Worm (Caenorhabditis elegans) whole organism, young adult: ENCODE data around the gene R06F6.12.

Source experiments
- B0336.3 ChIP-seq: fragments of 200-800 bp; sonication (Bioruptor generic); IDR thresholded peaks from 2 replicates; pipeline ENCODE4 v1.3.6; 2022; ENCODE audit warnings: missing genetic modification characterization, missing compliant biosample characterization
- C06A6.2 ChIP-seq: fragments of 200-800 bp; sonication (Bioruptor generic); conservative IDR thresholded peaks from 2 replicates; pipeline ENCODE4 v1.3.6; 2022; ENCODE audit warnings: missing genetic modification characterization, missing compliant biosample characterization
- F10E7.11 ChIP-seq: sonication (generic microtip); optimal IDR thresholded peaks from 2 replicates; lab custom pipeline; 2017; ENCODE audit warnings: mild to moderate bottlenecking, missing genetic modification characterization, moderate library complexity, missing compliant biosample characterization
- F33H1.4 ChIP-seq: fragments of 200-800 bp; sonication (Bioruptor generic); IDR thresholded peaks from 2 replicates; pipeline ENCODE4 v1.3.6; 2022; ENCODE audit warnings: missing genetic modification reagents, missing genetic modification characterization, missing compliant biosample characterization
- T26A5.8 ChIP-seq: sonication (generic microtip); optimal IDR thresholded peaks from 2 replicates; lab custom pipeline; 2016; ENCODE audit warnings: missing genetic modification characterization, missing compliant biosample characterization
- Y53G8AR.9 ChIP-seq: fragments of 200-800 bp; sonication (Bioruptor generic); conservative IDR thresholded peaks from 2 replicates; pipeline ENCODE4 v1.3.6; 2022; ENCODE audit warnings: missing genetic modification reagents, missing genetic modification characterization, missing compliant biosample characterization
- Y95B8A.8 ChIP-seq: fragments of 200-800 bp; sonication (Bioruptor generic); IDR thresholded peaks from 2 replicates; pipeline ENCODE4 v1.3.6; 2022; ENCODE audit warnings: missing genetic modification reagents, missing genetic modification characterization, missing compliant biosample characterization
- ama-1 ChIP-seq, 3 experiments: fragments of 150-350 bp in 1 of 3; sonication (generic microtip) in 2 of 3; optimal IDR thresholded peaks; 2 replicates each; lab custom pipeline; 2014 to 2018; ENCODE audit warnings: missing biosample characterization in 2 of 3, missing genetic modification characterization in 2 of 3, missing genetic modification reagents in 2 of 3
- atf-7 ChIP-seq: sonication (generic microtip); optimal IDR thresholded peaks from 2 replicates; lab custom pipeline; 2017; ENCODE audit warnings: mild to moderate bottlenecking, missing genetic modification characterization, missing compliant biosample characterization
- attf-3 ChIP-seq: fragments of 200-800 bp; sonication (Bioruptor generic); conservative IDR thresholded peaks from 2 replicates; pipeline ENCODE4 v1.3.6; 2022; ENCODE audit warnings: missing genetic modification reagents, missing genetic modification characterization, missing compliant biosample characterization
- bed-2 ChIP-seq: fragments of 200-800 bp; sonication (Bioruptor generic); IDR thresholded peaks from 2 replicates; pipeline ENCODE4 v1.3.6; 2022; ENCODE audit warnings: missing genetic modification reagents, missing genetic modification characterization, missing compliant biosample characterization
- cebp-1 ChIP-seq, 2 experiments: fragments of 200-800 bp in 1 of 2; sonication (Bioruptor generic) in 1 of 2; sonication (generic microtip) in 1 of 2; IDR thresholded peaks in 1 of 2; optimal IDR thresholded peaks in 1 of 2; 2 replicates each; pipeline versions ENCODE4 v1.3.6 to Lab custom; 2017 to 2022; ENCODE audit warnings: missing compliant biosample characterization in 2 of 2, missing genetic modification characterization in 2 of 2, mild to moderate bottlenecking in 1 of 2, missing genetic modification reagents in 1 of 2, moderate library complexity in 1 of 2
- chd-7 ChIP-seq: sonication (generic microtip); optimal IDR thresholded peaks from 2 replicates; lab custom pipeline; 2016; ENCODE audit warnings: mild to moderate bottlenecking, missing genetic modification characterization, moderate library complexity, missing compliant biosample characterization
- die-1 ChIP-seq: sonication (generic microtip); optimal IDR thresholded peaks from 2 replicates; lab custom pipeline; 2016; ENCODE audit warnings: missing genotype, mild to moderate bottlenecking, missing genetic modification characterization, missing compliant biosample characterization
- dox-1 ChIP-seq: fragments of 200-800 bp; sonication (Bioruptor generic); IDR thresholded peaks from 2 replicates; pipeline ENCODE4 v1.3.6; 2022; ENCODE audit warnings: missing genetic modification reagents, missing genetic modification characterization, missing compliant biosample characterization
- egl-18 ChIP-seq: fragments of 200-800 bp; sonication (Bioruptor generic); IDR thresholded peaks from 2 replicates; pipeline ENCODE4 v1.3.6; 2022; ENCODE audit warnings: missing genetic modification reagents, missing genetic modification characterization, missing compliant biosample characterization
- egl-44 ChIP-seq: fragments of 200-800 bp; sonication (Bioruptor generic); IDR thresholded peaks from 2 replicates; pipeline ENCODE4 v1.3.6; 2022; ENCODE audit warnings: missing genetic modification reagents, missing genetic modification characterization, missing compliant biosample characterization
- ekl-4 ChIP-seq: fragments of 200-800 bp; sonication (Bioruptor generic); IDR thresholded peaks from 2 replicates; pipeline ENCODE4 v1.3.6; 2022; ENCODE audit warnings: missing genetic modification reagents, missing genetic modification characterization, missing compliant biosample characterization
- ets-4 ChIP-seq: fragments of 200-800 bp; sonication (Bioruptor generic); optimal IDR thresholded peaks from 2 replicates; lab custom pipeline; 2018; ENCODE audit warnings: mild to moderate bottlenecking, missing genetic modification characterization, missing compliant biosample characterization
- hlh-12 ChIP-seq: sonication (generic microtip); optimal IDR thresholded peaks from 2 replicates; lab custom pipeline; 2016; ENCODE audit warnings: missing genetic modification characterization, missing compliant biosample characterization
- hmg-1.2 ChIP-seq: fragments of 200-800 bp; sonication (Bioruptor generic); IDR thresholded peaks from 2 replicates; pipeline ENCODE4 v1.3.6; 2022; ENCODE audit warnings: missing genetic modification reagents, missing genetic modification characterization, missing compliant biosample characterization
- hsf-1 ChIP-seq: fragments of 200-800 bp; sonication (Bioruptor generic); IDR thresholded peaks from 2 replicates; pipeline ENCODE4 v1.3.6; 2022; ENCODE audit warnings: missing genetic modification reagents, missing genetic modification characterization, missing compliant biosample characterization
- let-526 ChIP-seq: fragments of 200-800 bp; sonication (Bioruptor generic); IDR thresholded peaks from 2 replicates; pipeline ENCODE4 v1.3.6; 2022; ENCODE audit warnings: missing genetic modification reagents, missing genetic modification characterization, missing compliant biosample characterization
- let-607 ChIP-seq, 2 experiments: fragments of 200-800 bp in 1 of 2; sonication (Bioruptor generic) in 1 of 2; sonication (generic microtip) in 1 of 2; optimal IDR thresholded peaks; 2 replicates each; lab custom pipeline; 2016 to 2018; ENCODE audit warnings: mild to moderate bottlenecking in 2 of 2, missing compliant biosample characterization in 2 of 2, missing genetic modification characterization in 2 of 2, moderate library complexity in 2 of 2, missing genotype in 1 of 2
- lin-40 ChIP-seq: sonication (generic microtip); optimal IDR thresholded peaks from 2 replicates; lab custom pipeline; 2016; ENCODE audit warnings: missing genetic modification characterization, mild to moderate bottlenecking, missing compliant biosample characterization, missing genotype, missing genetic modification reagents
- lin-54 ChIP-seq: fragments of 200-800 bp; sonication (Bioruptor generic); optimal IDR thresholded peaks from 2 replicates; lab custom pipeline; 2018; ENCODE audit warnings: mild to moderate bottlenecking, missing genetic modification characterization, missing compliant biosample characterization
- lsl-1 ChIP-seq: fragments of 200-800 bp; sonication (Bioruptor generic); optimal IDR thresholded peaks from 2 replicates; lab custom pipeline; 2018; ENCODE audit warnings: mild to moderate bottlenecking, missing genetic modification characterization, moderate library complexity, missing compliant biosample characterization
- madf-10 ChIP-seq: sonication (generic microtip); optimal IDR thresholded peaks from 2 replicates; lab custom pipeline; 2016; ENCODE audit warnings: mild to moderate bottlenecking, missing genetic modification characterization, missing compliant biosample characterization
- madf-6 ChIP-seq: fragments of 200-800 bp; sonication (Bioruptor generic); IDR thresholded peaks from 2 replicates; pipeline ENCODE4 v1.3.6; 2022; ENCODE audit warnings: missing genetic modification reagents, missing genetic modification characterization, missing compliant biosample characterization
- mes-4 ChIP-seq: sonication (generic microtip); optimal IDR thresholded peaks from 2 replicates; lab custom pipeline; 2016; ENCODE audit warnings: missing genotype, missing genetic modification characterization, missing compliant biosample characterization
- nfya-1 ChIP-seq: sonication (generic microtip); optimal IDR thresholded peaks from 2 replicates; lab custom pipeline; 2017; ENCODE audit warnings: antibody characterized with exemption, missing compliant biosample characterization, missing genetic modification characterization, borderline replicate concordance; ENCODE audit not compliant: insufficient read depth
- nhr-120 ChIP-seq: fragments of 200-800 bp; sonication (Bioruptor generic); IDR thresholded peaks from 2 replicates; pipeline ENCODE4 v1.3.6; 2022; ENCODE audit warnings: missing genetic modification characterization, missing compliant biosample characterization
- nhr-80 ChIP-seq: sonication (generic microtip); optimal IDR thresholded peaks from 2 replicates; lab custom pipeline; 2016; ENCODE audit warnings: missing genetic modification characterization, missing compliant biosample characterization
- pbrm-1 ChIP-seq: fragments of 200-800 bp; sonication (Bioruptor generic); IDR thresholded peaks from 2 replicates; pipeline ENCODE4 v1.3.6; 2022; ENCODE audit warnings: missing genetic modification reagents, missing genetic modification characterization, missing compliant biosample characterization
- rec-8 ChIP-seq, 2 experiments: sonication (generic microtip); optimal IDR thresholded peaks; 2 replicates each; lab custom pipeline; 2016; ENCODE audit warnings: mild to moderate bottlenecking in 2 of 2, missing genetic modification characterization in 2 of 2, missing genetic modification reagents in 2 of 2, missing genotype in 2 of 2, missing biosample characterization in 1 of 2, missing compliant biosample characterization in 1 of 2, moderate library complexity in 1 of 2
- snpc-3.4 ChIP-seq: sonication (generic microtip); optimal IDR thresholded peaks from 2 replicates; lab custom pipeline; 2017; ENCODE audit warnings: missing genetic modification characterization, mild to moderate bottlenecking, missing compliant biosample characterization, antibody characterized with exemption, moderate library complexity, missing genotype, missing genetic modification reagents
- somi-1 ChIP-seq: fragments of 200-800 bp; sonication (Bioruptor generic); optimal IDR thresholded peaks from 2 replicates; lab custom pipeline; 2018; ENCODE audit warnings: mild to moderate bottlenecking, missing genetic modification characterization, missing compliant biosample characterization
- tbp1 ChIP-seq: fragments of 200-800 bp; sonication (Bioruptor generic); optimal IDR thresholded peaks from 2 replicates; lab custom pipeline; 2018; ENCODE audit warnings: mild to moderate bottlenecking, missing genetic modification characterization, missing compliant biosample characterization
- unc-130 ChIP-seq: sonication (generic microtip); optimal IDR thresholded peaks from 2 replicates; lab custom pipeline; 2016; ENCODE audit warnings: missing genetic modification reagents, missing genetic modification characterization, missing compliant biosample characterization
- xnd-1 ChIP-seq: sonication (generic microtip); optimal IDR thresholded peaks from 2 replicates; lab custom pipeline; 2016; ENCODE audit warnings: missing genotype, missing genetic modification reagents, missing genetic modification characterization, missing compliant biosample characterization

Gene R06F6.12

ce11 chrII:10868670-10869246 is 44.9 kb upstream of the R06F6.12 start, which contains the start of the genes gmps-1 and cap-2 (continued):
- TF ChIP-seq ets-4 (no peak), pbrm-1 (GFP tag; lab: Robert Waterston, UW) (peak; percentile 97), ekl-4 (GFP tag; lab: Robert Waterston, UW) (peak; percentile 96), mes-4 (no peak), F33H1.4 (GFP tag; lab: Robert Waterston, UW) (peak; percentile 100), ama-1 (optimal IDR thresholded peaks at IDR 0.05; lab: Kevin White, UChicago) (no peak), ama-1 (GFP tag; optimal IDR thresholded peaks at IDR 0.05; lab: Kevin White, UChicago) (peak in 1 of 2 experiments; percentile 62), Y53G8AR.9 (GFP tag; lab: Robert Waterston, UW) (peak; percentile 98)

DNA sequence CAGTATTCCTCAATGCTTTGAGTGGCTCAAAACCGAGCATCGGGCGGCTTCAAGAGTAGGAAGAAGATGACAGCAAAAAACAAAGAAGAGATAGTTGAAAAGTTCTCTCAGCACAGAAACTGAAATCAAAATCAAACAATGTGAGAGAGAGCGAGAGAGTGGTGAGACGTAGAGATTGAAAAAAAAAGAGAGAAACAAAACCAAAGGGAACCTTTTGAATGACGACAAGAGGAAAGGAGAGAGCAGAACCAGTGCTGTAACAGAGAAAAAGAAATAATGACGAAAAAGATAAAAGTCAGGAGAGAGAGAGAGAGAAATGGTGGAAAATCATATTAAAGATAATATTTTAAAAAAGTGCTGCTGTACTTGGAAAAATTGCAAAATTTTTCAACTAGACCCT is 43.3 kb upstream of the R06F6.12 start:
- no peak for TF ChIP-seq mes-4
- peak; percentile 10; the same call in 1 of the 2 replicates for TF ChIP-seq F33H1.4 (GFP tag; lab: Robert Waterston, UW)
- TF ChIP-seq nhr-80 (tag; lab: Kevin White, UChicago), result peak; percentile 56
- no peak for TF ChIP-seq Y53G8AR.9 (GFP tag; lab: Robert Waterston, UW)
- TF ChIP-seq dox-1, result no peak
- TF ChIP-seq T26A5.8 (tag; lab: Kevin White, UChicago), result no peak
- peak; percentile 19; the same call in 1 of the 2 replicates for TF ChIP-seq hmg-1.2 (GFP tag; lab: Robert Waterston, UW)
- peak; percentile 20 for TF ChIP-seq lin-54
- 0 out of 2 replicates have a peak, but pooled peaks have one; percentile 17 for TF ChIP-seq B0336.3 (GFP tag; lab: Robert Waterston, UW)
- no peak for TF ChIP-seq cebp-1 (GFP tag; IDR thresholded peaks at IDR 0.05; lab: Robert Waterston, UW)
- peak; percentile 56 for TF ChIP-seq cebp-1 (tag; optimal IDR thresholded peaks at IDR 0.05; lab: Kevin White, UChicago)

- TF ChIP-seq ets-4 (no peak), mes-4 (no peak), C06A6.2 (GFP tag; lab: Robert Waterston, UW) (no peak), hsf-1 (GFP tag; lab: Robert Waterston, UW) (no peak), egl-18 (no peak), unc-130 (no peak), nfya-1 (tag; lab: Kevin White, UChicago) (no peak), madf-6 (GFP tag; lab: Robert Waterston, UW) (peak; percentile 84), tbp1 (GFP tag; lab: Kevin White, UChicago) (no peak), chd-7 (tag; lab: Kevin White, UChicago) (no peak), let-607 (tag; optimal IDR thresholded peaks at IDR 0.05; lab: Kevin White, UChicago) (no peak), xnd-1 (tag; lab: Kevin White, UChicago) (peak; percentile 77), Y95B8A.8 (peak; percentile 35; the same call in 1 of the 2 replicates), F33H1.4 (GFP tag; lab: Robert Waterston, UW) (peak; percentile 87), nhr-120 (GFP tag; lab: Robert Waterston, UW) (no peak), egl-44 (GFP tag; lab: Robert Waterston, UW) (no peak), rec-8 (tag; optimal IDR thresholded peaks at IDR 0.05; lab: Kevin White, UChicago) (no peak), madf-10 (no peak), hlh-12 (tag; lab: Kevin White, UChicago) (no peak), let-526 (GFP tag; lab: Robert Waterston, UW) (no peak), bed-2 (GFP tag; lab: Robert Waterston, UW) (no peak), atf-7 (no peak), nhr-80 (tag; lab: Kevin White, UChicago) (no peak), F10E7.11 (tag; lab: Kevin White, UChicago) (no peak), lin-40 (tag; lab: Kevin White, UChicago) (peak; percentile 4), lsl-1 (GFP tag; lab: Kevin White, UChicago) (peak; percentile 87), ama-1 (optimal IDR thresholded peaks at IDR 0.05; lab: Kevin White, UChicago) (no peak), ama-1 (GFP tag; optimal IDR thresholded peaks at IDR 0.05; lab: Kevin White, UChicago) (no peak), somi-1 (GFP tag; lab: Kevin White, UChicago) (no peak), snpc-3.4 (tag; lab: Kevin White, UChicago) (peak; percentile 54), Y53G8AR.9 (GFP tag; lab: Robert Waterston, UW) (no peak), attf-3 (GFP tag; lab: Robert Waterston, UW) (no peak), die-1 (tag; lab: Kevin White, UChicago) (no peak)
Observed at ce11 chrII:10862749-10863656, 39.1 kb upstream of the R06F6.12 start.
